Worm (Caenorhabditis elegans) whole organism, midembryonic: ENCODE data around the gene Y5F2A.4.

Experiments used
- klf-2 ChIP-seq: fragments of 200-800 bp; sonication (Bioruptor generic); conservative IDR thresholded peaks from 2 replicates; pipeline ENCODE4 v1.3.6; 2022; ENCODE audit warnings: missing genetic modification reagents, missing genetic modification characterization, missing compliant biosample characterization
- tab-1 ChIP-seq: fragments of 200-800 bp; sonication (Bioruptor generic); IDR thresholded peaks from 2 replicates; pipeline ENCODE4 v1.3.6; 2022; ENCODE audit warnings: missing genetic modification characterization, missing compliant biosample characterization

DNA sequence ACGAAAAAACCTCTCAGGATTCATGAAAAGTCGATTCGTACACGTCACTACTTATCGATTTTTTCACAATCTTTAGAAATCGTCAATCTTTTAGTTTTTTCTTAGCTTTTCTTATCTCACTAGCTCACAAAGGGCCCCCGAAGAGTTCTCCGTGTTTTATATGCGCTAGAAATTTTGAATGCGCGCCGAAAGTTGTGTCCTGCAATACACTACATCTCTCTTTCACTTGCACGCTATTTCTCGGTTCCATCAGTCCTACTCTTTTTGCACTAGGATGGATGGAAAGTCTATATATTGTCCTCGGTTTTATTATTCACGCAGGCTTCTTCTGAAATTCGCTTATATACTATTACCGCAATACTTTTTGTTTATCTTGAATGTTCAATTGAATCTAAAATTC lies 47.2 kb upstream of the Y5F2A.4 start:
- TF ChIP-seq klf-2 (GFP tag; lab: Robert Waterston, UW) (no peak), tab-1 (GFP tag; lab: Robert Waterston, UW) (no peak)
